Fruit fly (Drosophila melanogaster) whole organism, prepupa: ENCODE data around the gene Oseg1.

Experiments used
- CG11294 ChIP-seq: fragments of 200-800 bp; sonication (Bioruptor generic); IDR thresholded peaks from 2 replicates; pipeline ENCODE4 v1.3.6; 2022; ENCODE audit warnings: missing biosample characterization, missing genetic modification characterization
- CG11902 ChIP-seq: fragments of 200-800 bp; sonication (Bioruptor generic); optimal IDR thresholded peaks from 3 replicates; lab custom pipeline; 2016; ENCODE audit warnings: missing biosample characterization, missing genetic modification characterization
- CG1621 ChIP-seq: fragments of 200-800 bp; sonication (Bioruptor generic); optimal IDR thresholded peaks from 3 replicates; lab custom pipeline; 2018; ENCODE audit warnings: missing biosample characterization, mild to moderate bottlenecking, missing genetic modification characterization
- CG16779 ChIP-seq: fragments of 200-800 bp; sonication (Bioruptor generic); optimal IDR thresholded peaks from 3 replicates; lab custom pipeline; 2017; ENCODE audit warnings: missing biosample characterization, mild to moderate bottlenecking, missing genetic modification characterization
- CG3032 ChIP-seq: fragments of 200-800 bp; optimal IDR thresholded peaks from 2 replicates; lab custom pipeline; 2019; ENCODE audit warnings: missing biosample characterization, mild to moderate bottlenecking, missing genetic modification characterization, moderate library complexity
- CG34406 ChIP-seq: fragments of 200-800 bp; sonication (Bioruptor generic); optimal IDR thresholded peaks from 3 replicates; lab custom pipeline; 2016; ENCODE audit warnings: missing biosample characterization, missing genetic modification characterization
- CG3919 ChIP-seq: fragments of 200-800 bp; sonication (Bioruptor generic); optimal IDR thresholded peaks from 3 replicates; lab custom pipeline; 2016; ENCODE audit warnings: missing biosample characterization, missing genetic modification characterization
- CG6276 ChIP-seq: fragments of 200-800 bp; sonication (Bioruptor generic); optimal IDR thresholded peaks from 2 replicates; lab custom pipeline; 2017; ENCODE audit warnings: missing biosample characterization, mild to moderate bottlenecking, missing genetic modification characterization
- CG6854 ChIP-seq: fragments of 200-800 bp; sonication (Bioruptor generic); optimal IDR thresholded peaks from 2 replicates; lab custom pipeline; 2017; ENCODE audit warnings: missing biosample characterization, mild to moderate bottlenecking, missing genetic modification characterization
- CG9139 ChIP-seq: fragments of 200-800 bp; sonication (Bioruptor generic); optimal IDR thresholded peaks from 3 replicates; lab custom pipeline; 2017; ENCODE audit warnings: missing biosample characterization, mild to moderate bottlenecking, missing genetic modification characterization
- Eip78C ChIP-seq: fragments of 200-800 bp; sonication (Bioruptor generic); peaks from one replicate; lab custom pipeline; 2016; ENCODE audit warnings: missing biosample characterization, missing genetic modification characterization
- Eip93F ChIP-seq: fragments of 200-800 bp; sonication (Bioruptor generic); optimal IDR thresholded peaks from 2 replicates; lab custom pipeline; 2016; ENCODE audit warnings: missing biosample characterization, mild to moderate bottlenecking, missing genetic modification characterization
- Ets96B ChIP-seq: fragments of 200-800 bp; optimal IDR thresholded peaks from 2 replicates; lab custom pipeline; 2019; ENCODE audit warnings: missing biosample characterization, mild to moderate bottlenecking, missing genetic modification characterization, moderate library complexity
- Gug ChIP-seq: fragments of 200-800 bp; sonication (Bioruptor generic); IDR thresholded peaks from 2 replicates; pipeline ENCODE4 v1.3.6; 2022; ENCODE audit warnings: missing biosample characterization, missing genetic modification characterization
- Met ChIP-seq: fragments of 200-800 bp; sonication (Bioruptor generic); optimal IDR thresholded peaks from 3 replicates; lab custom pipeline; 2016; ENCODE audit warnings: missing biosample characterization, missing genetic modification characterization
- OdsH ChIP-seq: fragments of 200-800 bp; sonication (Bioruptor generic); optimal IDR thresholded peaks from 3 replicates; lab custom pipeline; 2016; ENCODE audit warnings: missing biosample characterization, missing genetic modification characterization
- Smox ChIP-seq: fragments of 200-800 bp; sonication (Bioruptor generic); optimal IDR thresholded peaks from 3 replicates; lab custom pipeline; 2016; ENCODE audit warnings: missing biosample characterization, missing genetic modification characterization
- Sox102F ChIP-seq: fragments of 200-800 bp; sonication (Bioruptor generic); optimal IDR thresholded peaks from 2 replicates; lab custom pipeline; 2016; ENCODE audit warnings: missing biosample characterization, mild to moderate bottlenecking, missing genetic modification characterization
- Sox14 ChIP-seq: fragments of 200-800 bp; sonication (Bioruptor generic); optimal IDR thresholded peaks from 3 replicates; lab custom pipeline; 2016; ENCODE audit warnings: missing biosample characterization, missing genetic modification characterization
- Sox15 ChIP-seq: fragments of 200-800 bp; sonication (Bioruptor generic); optimal IDR thresholded peaks from 3 replicates; lab custom pipeline; 2016; ENCODE audit warnings: missing biosample characterization, missing genetic modification characterization
- acj6 ChIP-seq: fragments of 200-800 bp; sonication (Bioruptor generic); optimal IDR thresholded peaks from 3 replicates; lab custom pipeline; 2016; ENCODE audit warnings: missing biosample characterization, missing genetic modification characterization
- cyc ChIP-seq: fragments of 200-800 bp; sonication (Bioruptor generic); optimal IDR thresholded peaks from 3 replicates; lab custom pipeline; 2016; ENCODE audit warnings: missing biosample characterization, missing genetic modification characterization
- eg ChIP-seq: fragments of 200-800 bp; sonication (Bioruptor generic); IDR thresholded peaks from 3 replicates; pipeline ENCODE4 v1.3.6; 2022; ENCODE audit warnings: missing biosample characterization, missing genetic modification characterization
- esn ChIP-seq: fragments of 200-800 bp; sonication (Bioruptor generic); optimal IDR thresholded peaks from 2 replicates; lab custom pipeline; 2016; ENCODE audit warnings: missing biosample characterization, mild to moderate bottlenecking, missing genetic modification characterization, moderate library complexity
- fd85E ChIP-seq: fragments of 200-800 bp; sonication (Bioruptor generic); optimal IDR thresholded peaks from 3 replicates; lab custom pipeline; 2016; ENCODE audit warnings: missing biosample characterization, missing genetic modification characterization
- fkh ChIP-seq: fragments of 200-800 bp; sonication (Bioruptor generic); optimal IDR thresholded peaks from 3 replicates; lab custom pipeline; 2017; ENCODE audit warnings: missing biosample characterization, mild to moderate bottlenecking, missing genetic modification characterization, moderate library complexity
- net ChIP-seq: fragments of 200-800 bp; sonication (Bioruptor generic); optimal IDR thresholded peaks from 3 replicates; lab custom pipeline; 2016; ENCODE audit warnings: missing biosample characterization, missing genetic modification characterization
- pdm3 ChIP-seq: fragments of 200-800 bp; sonication (Bioruptor generic); optimal IDR thresholded peaks from 3 replicates; lab custom pipeline; 2016; ENCODE audit warnings: missing biosample characterization, missing genetic modification characterization
- spab ChIP-seq: fragments of 200-800 bp; sonication (Bioruptor generic); optimal IDR thresholded peaks from 2 replicates; lab custom pipeline; 2017; ENCODE audit warnings: missing biosample characterization, mild to moderate bottlenecking, missing genetic modification characterization, missing genetic modification reagents
- svp ChIP-seq: fragments of 200-800 bp; sonication (Bioruptor generic); peaks from one replicate; lab custom pipeline; 2016; ENCODE audit warnings: missing biosample characterization, missing genetic modification characterization
- vri ChIP-seq: fragments of 200-800 bp; sonication (Bioruptor generic); optimal IDR thresholded peaks from 3 replicates; lab custom pipeline; 2016; ENCODE audit warnings: missing biosample characterization, mild to moderate bottlenecking, missing genetic modification characterization

Gene Oseg1

dm6 chr3L:8455015-8455908, 42.6 kb upstream of the Oseg1 start (continued):
- TF ChIP-seq Met: peak; percentile 94
- peak; percentile 97 for TF ChIP-seq Ets96B
- peak; percentile 94 for TF ChIP-seq CG3032 (tag; lab: Kevin White, UChicago)
- TF ChIP-seq net (GFP tag; lab: Kevin White, UChicago): peak; percentile 95
- peak; percentile 84 for TF ChIP-seq fd85E (GFP tag; lab: Kevin White, UChicago)
- TF ChIP-seq cyc: peak; percentile 90
- TF ChIP-seq OdsH (GFP tag; lab: Kevin White, UChicago): peak; percentile 94
- peak; percentile 91 for TF ChIP-seq pdm3 (GFP tag; lab: Kevin White, UChicago)
- TF ChIP-seq CG34406 (GFP tag; lab: Kevin White, UChicago): peak; percentile 95
- peak; percentile 86 for TF ChIP-seq eg
- peak; percentile 97 for TF ChIP-seq CG6276 (GFP tag; lab: Kevin White, UChicago)

DNA sequence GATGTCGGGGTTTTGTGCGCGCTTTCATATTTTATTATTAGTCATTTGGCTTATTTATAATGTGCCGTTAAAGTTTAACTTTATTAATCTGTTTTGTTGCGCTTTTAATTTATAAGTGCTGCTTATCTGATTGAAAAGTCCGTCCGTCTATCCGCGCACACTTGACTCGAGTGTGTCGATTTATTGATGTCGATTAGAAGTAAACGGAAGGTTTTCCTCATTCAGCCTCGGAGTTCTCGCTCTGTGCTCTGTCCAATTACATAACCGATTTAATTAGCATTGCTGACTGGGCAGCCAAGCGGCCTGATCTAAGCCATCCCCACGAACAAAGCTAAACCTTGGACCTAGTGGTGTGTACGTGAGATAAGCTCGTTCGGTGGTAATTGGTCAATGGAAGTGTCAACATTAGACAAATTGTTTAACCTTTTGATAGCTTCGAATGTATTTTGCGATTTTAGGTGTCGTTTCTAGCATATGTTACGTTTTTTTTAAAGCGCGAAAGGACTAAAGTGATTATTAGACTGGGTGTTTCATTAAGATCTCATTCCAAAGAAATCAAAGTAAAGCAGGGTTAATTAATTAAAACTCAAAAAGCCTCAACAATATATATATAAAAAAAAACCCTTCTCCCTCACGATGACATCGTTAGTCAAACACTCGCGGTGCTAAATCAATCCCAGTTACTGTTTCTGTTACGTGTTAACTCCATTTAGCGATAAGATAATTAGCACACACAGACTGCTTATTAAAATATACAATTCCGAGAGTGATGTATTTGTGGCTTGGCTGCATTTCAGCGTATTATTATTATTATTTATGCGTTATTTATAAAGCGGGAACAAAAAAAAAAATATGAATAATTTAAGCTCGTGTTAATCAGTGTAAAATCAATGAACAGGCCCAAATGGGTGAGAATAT, 41.1 kb upstream of the Oseg1 start:
- TF ChIP-seq Eip78C (GFP tag; lab: Kevin White, UChicago) (peak; percentile 21), fkh (GFP tag; lab: Kevin White, UChicago) (peak; percentile 16), Sox15 (GFP tag; lab: Kevin White, UChicago) (no peak), esn (GFP tag; lab: Kevin White, UChicago) (peak; percentile 14), OdsH (GFP tag; lab: Kevin White, UChicago) (no peak), CG3919 (GFP tag; lab: Kevin White, UChicago) (no peak), Sox102F (GFP tag; lab: Kevin White, UChicago) (peak; percentile 29), CG16779 (tag; lab: Kevin White, UChicago) (no peak), pdm3 (GFP tag; lab: Kevin White, UChicago) (peak; percentile 0), Eip93F (GFP tag; lab: Kevin White, UChicago) (peak; percentile 15), Gug (GFP tag; lab: Robert Waterston, UW) (0 out of 2 replicates have a peak, but pooled peaks have one; percentile 11), CG11294 (GFP tag; lab: Robert Waterston, UW) (no peak), vri (peak; percentile 70), spab (GFP tag; lab: Kevin White, UChicago) (no peak), CG1621 (tag; lab: Kevin White, UChicago) (no peak), svp (GFP tag; lab: Kevin White, UChicago) (peak; percentile 73), acj6 (GFP tag; lab: Kevin White, UChicago) (no peak)

DNA sequence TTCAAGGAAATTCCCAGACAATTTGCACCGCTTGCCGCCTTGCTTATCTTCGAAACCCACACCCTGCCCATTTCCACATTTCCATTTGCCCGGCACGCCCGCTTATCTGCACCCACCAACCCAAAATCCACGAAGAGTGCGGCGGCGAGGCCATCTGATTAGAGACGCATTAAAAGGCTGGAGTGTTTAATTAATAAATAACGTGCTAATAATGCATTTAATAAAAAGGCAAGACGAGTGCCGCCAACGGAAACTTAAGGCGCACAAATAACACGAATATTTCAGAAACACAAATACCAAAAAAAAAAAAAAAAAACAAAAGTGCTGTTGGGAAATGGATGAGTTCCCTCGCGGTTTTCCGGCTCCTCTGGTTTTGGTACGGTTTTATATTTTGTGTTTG, 40.4 kb upstream of the Oseg1 start:
- TF ChIP-seq Sox14 (GFP tag; lab: Kevin White, UChicago) (no peak), CG9139 (GFP tag; lab: Kevin White, UChicago) (no peak), svp (GFP tag; lab: Kevin White, UChicago) (peak; percentile 78), spab (GFP tag; lab: Kevin White, UChicago) (no peak), OdsH (GFP tag; lab: Kevin White, UChicago) (no peak), Smox (GFP tag; lab: Kevin White, UChicago) (no peak), CG11902 (GFP tag; lab: Kevin White, UChicago) (no peak), CG1621 (tag; lab: Kevin White, UChicago) (no peak), eg (no peak), Eip93F (GFP tag; lab: Kevin White, UChicago) (peak; percentile 26), vri (no peak), acj6 (GFP tag; lab: Kevin White, UChicago) (no peak), CG6276 (GFP tag; lab: Kevin White, UChicago) (no peak), CG6854 (GFP tag; lab: Kevin White, UChicago) (no peak), fd85E (GFP tag; lab: Kevin White, UChicago) (no peak)
- TF ChIP-seq, all 60 proteins: peak for 2
